Worm (Caenorhabditis elegans) whole organism, L4 larva: ENCODE results near the gene F10G2.1.

Experiments used
- T20F7.1 ChIP-seq: fragments of 200-800 bp; sonication (Bioruptor generic); optimal IDR thresholded peaks from 2 replicates; lab custom pipeline; 2018; ENCODE audit warnings: mild to moderate bottlenecking, missing genetic modification characterization, missing compliant biosample characterization
- ama-1 ChIP-seq: fragments of 150-350 bp; optimal IDR thresholded peaks from 2 replicates; lab custom pipeline; 2014; ENCODE audit warnings: inconsistent platforms, mixed read lengths
- ceh-20 ChIP-seq: fragments of 200-800 bp; sonication (Bioruptor generic); IDR thresholded peaks from 2 replicates; pipeline ENCODE4 v1.3.6; 2022; ENCODE audit warnings: missing genetic modification reagents, missing genetic modification characterization, missing compliant biosample characterization
- daf-8 ChIP-seq: fragments of 200-800 bp; sonication (Bioruptor generic); IDR thresholded peaks from 2 replicates; pipeline ENCODE4 v1.3.6; 2022; ENCODE audit warnings: missing genetic modification characterization, missing compliant biosample characterization
- fkh-10 ChIP-seq: fragments of 150-350 bp; optimal IDR thresholded peaks from 2 replicates; lab custom pipeline; 2014; ENCODE audit warnings: missing biosample characterization, missing genetic modification reagents, missing genetic modification characterization
- fos-1 ChIP-seq: fragments of 150-350 bp; optimal IDR thresholded peaks from 2 replicates; lab custom pipeline; 2014; ENCODE audit warnings: missing biosample characterization, missing genetic modification characterization
- lin-13 ChIP-seq: fragments of 150-350 bp; optimal IDR thresholded peaks from 2 replicates; lab custom pipeline; 2014; ENCODE audit warnings: missing biosample characterization, missing genetic modification reagents, missing genetic modification characterization
- mdl-1 ChIP-seq, 2 experiments: fragments of 150-350 bp in 1 of 2; sonication (generic microtip) in 1 of 2; optimal IDR thresholded peaks; 2 replicates each; lab custom pipeline; 2014 to 2017; ENCODE audit warnings: missing biosample characterization in 2 of 2, missing genetic modification characterization in 2 of 2
- nhr-237 ChIP-seq: sonication (generic microtip); optimal IDR thresholded peaks from 2 replicates; lab custom pipeline; 2017; ENCODE audit warnings: missing biosample characterization, missing genetic modification characterization
- nhr-28 ChIP-seq: fragments of 150-350 bp; optimal IDR thresholded peaks from 2 replicates; lab custom pipeline; 2014; ENCODE audit warnings: missing biosample characterization, missing genetic modification characterization
- nhr-76 ChIP-seq: fragments of 150-350 bp; optimal IDR thresholded peaks from 2 replicates; lab custom pipeline; 2014; ENCODE audit warnings: missing biosample characterization, missing genetic modification characterization
- nhr-77 ChIP-seq: fragments of 150-350 bp; optimal IDR thresholded peaks from 2 replicates; lab custom pipeline; 2014; ENCODE audit warnings: missing biosample characterization, missing genetic modification characterization
- rbr-2 ChIP-seq: sonication (generic microtip); optimal IDR thresholded peaks from 2 replicates; lab custom pipeline; 2016; ENCODE audit warnings: missing genotype, missing genetic modification characterization, missing compliant biosample characterization
- zag-1 ChIP-seq: fragments of 150-350 bp; optimal IDR thresholded peaks from 2 replicates; lab custom pipeline; 2014; ENCODE audit warnings: missing biosample characterization, missing genetic modification characterization

DNA sequence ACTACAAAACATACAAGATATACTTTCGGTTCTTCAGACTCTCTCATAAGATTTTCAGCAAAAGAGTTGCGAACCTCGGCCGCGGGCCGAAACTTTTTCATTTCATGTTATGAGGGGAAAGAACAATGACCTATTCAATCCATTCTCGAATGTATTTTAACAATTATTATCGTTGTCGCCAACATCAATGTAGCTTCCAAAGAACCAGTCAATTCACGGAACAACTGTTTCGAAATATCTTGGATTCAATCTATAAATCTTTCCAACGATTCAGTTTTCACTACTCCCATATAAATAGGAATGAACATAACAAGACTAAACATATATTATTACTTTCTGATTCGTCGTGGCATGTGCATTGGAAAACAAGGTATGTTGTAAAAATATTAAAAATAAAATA is 25.3 kb upstream of the F10G2.1 start, which contains the start of gene F07G11.1:
- no peak for TF ChIP-seq ama-1 (lab: Kevin White, UChicago)
- TF ChIP-seq mdl-1 (tag; optimal IDR thresholded peaks at IDR 0.05; lab: Kevin White, UChicago) = no peak
- TF ChIP-seq zag-1 (tag; lab: Kevin White, UChicago) = no peak
- TF ChIP-seq rbr-2 = no peak
- TF ChIP-seq nhr-76 (tag; lab: Kevin White, UChicago) = no peak
- TF ChIP-seq fkh-10 (GFP tag; lab: Kevin White, UChicago) = no peak
- TF ChIP-seq nhr-237 (tag; lab: Kevin White, UChicago) = no peak
- TF ChIP-seq nhr-77 (tag; lab: Kevin White, UChicago) = no peak
- TF ChIP-seq fos-1 (tag; lab: Kevin White, UChicago) = no peak
- TF ChIP-seq ceh-20 = no peak
- TF ChIP-seq lin-13 (GFP tag; lab: Kevin White, UChicago) = no peak
- TF ChIP-seq T20F7.1 (GFP tag; lab: Kevin White, UChicago) = no peak
- TF ChIP-seq daf-8 = no peak
- TF ChIP-seq nhr-28 (tag; lab: Kevin White, UChicago) = no peak
